Worm (Caenorhabditis elegans) whole organism, L1 larva: Measurements from ENCODE around the gene mboa-3.

Source experiments
- C34B4.2 ChIP-seq: sonication (generic microtip); optimal IDR thresholded peaks from 2 replicates; lab custom pipeline; 2017; ENCODE audit warnings: mild to moderate bottlenecking, missing genetic modification characterization, missing compliant biosample characterization
- ceh-82 ChIP-seq, 3 experiments: fragments of 150-350 bp in 1 of 3; sonication (generic microtip) in 2 of 3; optimal IDR thresholded peaks; 2 replicates each; lab custom pipeline; 2014 to 2017; ENCODE audit warnings: missing biosample characterization in 3 of 3, missing genetic modification characterization in 3 of 3
- lin-35 ChIP-seq, 2 experiments: fragments of 150-350 bp; optimal IDR thresholded peaks; 2 replicates each; lab custom pipeline; 2014; ENCODE audit warnings: missing biosample characterization in 2 of 2, missing genetic modification characterization in 2 of 2, missing genetic modification reagents in 2 of 2

DNA sequence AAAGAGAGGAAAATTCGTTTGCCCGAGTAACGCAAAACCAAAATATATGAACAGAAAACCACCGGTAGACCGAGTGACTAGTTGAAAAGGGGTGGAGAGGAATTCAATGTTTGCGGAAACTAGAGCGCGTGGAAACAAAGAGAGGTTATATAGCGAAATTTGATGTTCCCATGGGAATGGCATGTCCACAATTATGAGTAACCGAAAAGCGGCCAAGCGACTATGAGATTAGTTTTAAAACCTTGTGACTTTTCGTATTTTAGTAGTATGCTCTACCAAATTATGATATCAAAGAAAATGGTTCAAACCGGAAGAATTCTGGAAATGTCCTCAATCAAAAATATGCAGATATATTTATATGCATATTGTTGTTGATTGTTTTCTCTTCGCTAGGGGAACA is 9.9 kb downstream of the mboa-3 start:
- TF ChIP-seq C34B4.2 (tag; lab: Kevin White, UChicago) = no peak
- no peak for TF ChIP-seq ceh-82 (tag; optimal IDR thresholded peaks at IDR 0.05; lab: Kevin White, UChicago)
- no peak for TF ChIP-seq lin-35 (GFP tag; optimal IDR thresholded peaks at IDR 0.05; lab: Kevin White, UChicago)
